Worm (Caenorhabditis elegans): ENCODE results near the gene F25B4.7.
A peak's percentile ranks its signal among the peaks of the same experiment; 100 is the strongest.

The F25B4.7 gene

ce11 chrV:5696177-5696576 is 9.2 kb upstream of the F25B4.7 start:
- no peak for TF ChIP-seq snpc-4 (tag; optimal IDR thresholded peaks at IDR 0.05)
- no peak for TF ChIP-seq nhr-237 (tag; optimal IDR thresholded peaks at IDR 0.05)
- no peak for TF ChIP-seq sptf-1 (tag; optimal IDR thresholded peaks at IDR 0.05)
- TF ChIP-seq nhr-28 (tag; optimal IDR thresholded peaks at IDR 0.05) = no peak
- no peak for TF ChIP-seq ceh-39 (tag; optimal IDR thresholded peaks at IDR 0.05)
- TF ChIP-seq zip-8 (tag; optimal IDR thresholded peaks at IDR 0.05) = no peak
- TF ChIP-seq ham-2 (GFP tag; optimal IDR thresholded peaks at IDR 0.05) = no peak
- TF ChIP-seq tbx-8 (GFP tag; optimal IDR thresholded peaks at IDR 0.05) = no peak
- no peak for TF ChIP-seq cnd-1 (tag; optimal IDR thresholded peaks at IDR 0.05)
- TF ChIP-seq lin-13 (tag; optimal IDR thresholded peaks at IDR 0.05) = no peak
- TF ChIP-seq flh-1 (GFP tag; optimal IDR thresholded peaks at IDR 0.05) = no peak
- no peak for TF ChIP-seq ceh-83 (GFP tag; optimal IDR thresholded peaks at IDR 0.05)
- no peak for TF ChIP-seq ces-1 (GFP tag; optimal IDR thresholded peaks at IDR 0.05)
- TF ChIP-seq ztf-11 (tag; optimal IDR thresholded peaks at IDR 0.05) = no peak
- TF ChIP-seq bed-3 (GFP tag; optimal IDR thresholded peaks at IDR 0.05) = no peak

DNA sequence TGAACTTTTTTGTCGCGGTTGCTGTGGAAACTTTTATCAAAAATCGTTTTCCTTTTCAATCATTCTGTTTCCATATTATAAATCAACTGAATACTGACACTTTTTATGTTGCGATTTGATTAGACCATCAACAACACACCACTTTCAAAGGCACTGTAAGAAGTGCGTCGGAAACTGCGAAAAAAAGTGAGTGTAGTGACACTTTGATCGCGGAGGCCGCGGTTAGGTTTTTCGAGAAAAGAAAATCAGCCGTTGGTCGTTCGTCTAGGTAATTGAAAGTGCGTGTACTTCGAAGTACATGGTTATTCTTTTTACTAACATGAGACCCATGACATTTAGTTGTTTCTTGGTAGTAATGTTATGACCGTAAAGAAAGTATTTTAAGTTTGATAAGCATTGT is 8.6 kb upstream of the F25B4.7 start:
- TF ChIP-seq tbx-8 (GFP tag; optimal IDR thresholded peaks at IDR 0.05) = no peak
- TF ChIP-seq unc-62 (GFP tag; optimal IDR thresholded peaks at IDR 0.05) = no peak
- TF ChIP-seq nhr-28 (tag; optimal IDR thresholded peaks at IDR 0.05) = no peak
- no peak for TF ChIP-seq pha-4 (tag; optimal IDR thresholded peaks at IDR 0.05)
- no peak for TF ChIP-seq flh-1 (GFP tag; optimal IDR thresholded peaks at IDR 0.05)
- no peak for TF ChIP-seq nhr-2 (tag; optimal IDR thresholded peaks at IDR 0.05)
- no peak for TF ChIP-seq unc-120 (tag; optimal IDR thresholded peaks at IDR 0.05; ENCODE audit: poor library complexity, severe bottlenecking)
- no peak for TF ChIP-seq sem-2 (GFP tag; optimal IDR thresholded peaks at IDR 0.05)
- TF ChIP-seq drap-1 (GFP tag; optimal IDR thresholded peaks at IDR 0.05) = no peak
- TF ChIP-seq mab-5 (tag; optimal IDR thresholded peaks at IDR 0.05) = no peak

- no peak for TF ChIP-seq nhr-237 (tag; optimal IDR thresholded peaks at IDR 0.05)
- no peak for TF ChIP-seq nhr-28 (tag; optimal IDR thresholded peaks at IDR 0.05)
- TF ChIP-seq nhr-2 (tag; optimal IDR thresholded peaks at IDR 0.05) = no peak
- no peak for TF ChIP-seq bed-3 (GFP tag; optimal IDR thresholded peaks at IDR 0.05)
- TF ChIP-seq mab-5 (tag; optimal IDR thresholded peaks at IDR 0.05) = no peak
- TF ChIP-seq mls-2 (tag; optimal IDR thresholded peaks at IDR 0.05) = no peak
- TF ChIP-seq nhr-12 (tag; optimal IDR thresholded peaks at IDR 0.05) = no peak
- no peak for TF ChIP-seq mep-1 (tag; optimal IDR thresholded peaks at IDR 0.05)
- no peak for TF ChIP-seq elt-3 (tag; optimal IDR thresholded peaks at IDR 0.05)
- no peak for TF ChIP-seq ceh-43 (GFP tag; optimal IDR thresholded peaks at IDR 0.05)
- TF ChIP-seq lin-32 (GFP tag; optimal IDR thresholded peaks at IDR 0.05) = no peak
- TF ChIP-seq nhr-76 (tag; optimal IDR thresholded peaks at IDR 0.05) = no peak
- no peak for TF ChIP-seq unc-62 (GFP tag; optimal IDR thresholded peaks at IDR 0.05)
Measured at ce11 chrV:5693595-5693994, 6.6 kb upstream of the F25B4.7 start.

ce11 chrV:5691665-5692407 is 4.8 kb upstream of the F25B4.7 start, which contains the start of gene F25B4.8:
F25B4.8 (minus strand) TSS chrV:5691715.
- TF ChIP-seq zip-8 (tag; optimal IDR thresholded peaks at IDR 0.05) (no peak), sem-2 (GFP tag; optimal IDR thresholded peaks at IDR 0.05) (no peak), hlh-1 (tag; optimal IDR thresholded peaks at IDR 0.05) (no peak), lin-32 (GFP tag; optimal IDR thresholded peaks at IDR 0.05) (no peak), lsy-2 (tag; optimal IDR thresholded peaks at IDR 0.05) (no peak), unc-120 (tag; optimal IDR thresholded peaks at IDR 0.05; ENCODE audit: poor library complexity, severe bottlenecking) (no peak), cnd-1 (tag; optimal IDR thresholded peaks at IDR 0.05) (no peak), mls-2 (tag; optimal IDR thresholded peaks at IDR 0.05) (no peak), ceh-43 (GFP tag; optimal IDR thresholded peaks at IDR 0.05) (no peak), ztf-11 (tag; optimal IDR thresholded peaks at IDR 0.05) (no peak), bed-3 (GFP tag; optimal IDR thresholded peaks at IDR 0.05) (no peak), nhr-2 (tag; optimal IDR thresholded peaks at IDR 0.05) (no peak), nhr-12 (tag; optimal IDR thresholded peaks at IDR 0.05) (no peak), unc-39 (tag; optimal IDR thresholded peaks at IDR 0.05) (no peak)

DNA sequence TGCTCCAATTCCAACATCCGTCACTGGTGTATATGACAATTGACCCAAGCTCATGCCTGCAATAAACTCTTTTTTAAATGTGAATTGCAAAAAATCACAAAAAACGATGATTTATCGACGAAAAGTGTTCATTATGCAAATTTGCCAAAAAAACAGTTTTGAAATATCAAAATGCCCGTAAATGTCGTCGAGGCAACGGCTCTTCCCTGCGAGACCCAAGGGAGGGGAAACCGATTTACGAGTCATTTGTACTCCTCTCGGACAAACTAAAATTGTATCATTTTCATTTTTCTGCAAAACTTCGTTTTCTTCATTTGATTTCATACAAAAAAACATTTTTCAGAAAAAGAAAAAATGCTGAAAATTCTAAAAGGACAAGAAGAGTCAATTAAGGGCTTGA is 2.5 kb downstream of the F25B4.7 start, which contains the start of the genes hmgs-1 and F25B4.4:
hmgs-1 (minus strand) TSS at position 56 of the 400 bp plus-strand sequence.
F25B4.4 (plus strand) TSS at position 340 of the 400 bp plus-strand sequence.
- TF ChIP-seq ces-1 (GFP tag; optimal IDR thresholded peaks at IDR 0.05) (peak; percentile 85), nhr-2 (tag; optimal IDR thresholded peaks at IDR 0.05) (peak; percentile 47), cnd-1 (tag; optimal IDR thresholded peaks at IDR 0.05) (no peak), lin-13 (tag; optimal IDR thresholded peaks at IDR 0.05) (peak; percentile 87), mep-1 (tag; optimal IDR thresholded peaks at IDR 0.05) (peak; percentile 95), drap-1 (GFP tag; optimal IDR thresholded peaks at IDR 0.05) (peak; percentile 32), ztf-11 (tag; optimal IDR thresholded peaks at IDR 0.05) (no peak), nhr-237 (tag; optimal IDR thresholded peaks at IDR 0.05) (peak; percentile 91), flh-1 (GFP tag; optimal IDR thresholded peaks at IDR 0.05) (no peak), mls-2 (tag; optimal IDR thresholded peaks at IDR 0.05) (peak; percentile 31), unc-120 (tag; optimal IDR thresholded peaks at IDR 0.05; ENCODE audit: poor library complexity, severe bottlenecking) (peak; percentile 98), mab-5 (tag; optimal IDR thresholded peaks at IDR 0.05) (peak; percentile 15), pha-4 (tag; optimal IDR thresholded peaks at IDR 0.05) (peak; percentile 71), sptf-1 (tag; optimal IDR thresholded peaks at IDR 0.05) (peak; percentile 42), unc-62 (GFP tag; optimal IDR thresholded peaks at IDR 0.05) (peak; percentile 27), nhr-12 (tag; optimal IDR thresholded peaks at IDR 0.05) (no peak), ceh-39 (tag; optimal IDR thresholded peaks at IDR 0.05) (peak; percentile 45), elt-3 (tag; optimal IDR thresholded peaks at IDR 0.05) (no peak), lsy-2 (tag; optimal IDR thresholded peaks at IDR 0.05) (peak; percentile 83), hlh-1 (tag; optimal IDR thresholded peaks at IDR 0.05) (peak; percentile 26)

Data from whole organism, mixed stage, embryonic.